Worm (Caenorhabditis elegans) whole organism, young adult: ENCODE measurements around the gene C17G10.13.
A peak's percentile ranks its signal among the peaks of the same experiment; 100 is the strongest.

Source experiments
- B0019.2 ChIP-seq: fragments of 200-800 bp; sonication (Bioruptor generic); conservative IDR thresholded peaks from 2 replicates; pipeline ENCODE4 v1.3.6; 2022; ENCODE audit warnings: missing genetic modification reagents, missing genetic modification characterization, missing compliant biosample characterization
- B0261.1 ChIP-seq: sonication (generic microtip); optimal IDR thresholded peaks from 2 replicates; lab custom pipeline; 2016; ENCODE audit warnings: mild to moderate bottlenecking, missing genetic modification characterization, moderate library complexity, missing compliant biosample characterization
- B0336.3 ChIP-seq: fragments of 200-800 bp; sonication (Bioruptor generic); IDR thresholded peaks from 2 replicates; pipeline ENCODE4 v1.3.6; 2022; ENCODE audit warnings: missing genetic modification characterization, missing compliant biosample characterization
- C06A6.2 ChIP-seq: fragments of 200-800 bp; sonication (Bioruptor generic); conservative IDR thresholded peaks from 2 replicates; pipeline ENCODE4 v1.3.6; 2022; ENCODE audit warnings: missing genetic modification characterization, missing compliant biosample characterization
- F22D6.2 ChIP-seq: sonication (generic microtip); optimal IDR thresholded peaks from 2 replicates; lab custom pipeline; 2016; ENCODE audit warnings: mild to moderate bottlenecking, missing genetic modification characterization, missing compliant biosample characterization
- F23B12.7 ChIP-seq: sonication (generic microtip); optimal IDR thresholded peaks from 2 replicates; lab custom pipeline; 2017; ENCODE audit warnings: missing genetic modification characterization, mild to moderate bottlenecking, missing compliant biosample characterization, antibody characterized with exemption, moderate library complexity; ENCODE audit not compliant: insufficient read depth
- F33H1.4 ChIP-seq: fragments of 200-800 bp; sonication (Bioruptor generic); IDR thresholded peaks from 2 replicates; pipeline ENCODE4 v1.3.6; 2022; ENCODE audit warnings: missing genetic modification reagents, missing genetic modification characterization, missing compliant biosample characterization
- F39B2.1 ChIP-seq: fragments of 200-800 bp; sonication (Bioruptor generic); IDR thresholded peaks from 2 replicates; pipeline ENCODE4 v1.3.6; 2022; ENCODE audit warnings: missing genetic modification reagents, missing genetic modification characterization, missing compliant biosample characterization
- F55B11.4 ChIP-seq: sonication (generic microtip); optimal IDR thresholded peaks from 2 replicates; lab custom pipeline; 2016; ENCODE audit warnings: missing compliant biosample characterization, missing genetic modification characterization, borderline replicate concordance; ENCODE audit not compliant: insufficient read depth
- F57A8.1 ChIP-seq: fragments of 200-800 bp; sonication (Bioruptor generic); optimal IDR thresholded peaks from 2 replicates; lab custom pipeline; 2018; ENCODE audit warnings: mild to moderate bottlenecking, missing genetic modification characterization, moderate library complexity, missing compliant biosample characterization
- K12H6.12 ChIP-seq: fragments of 200-800 bp; sonication (Bioruptor generic); optimal IDR thresholded peaks from 2 replicates; lab custom pipeline; 2018; ENCODE audit warnings: mild to moderate bottlenecking, missing genetic modification characterization, missing compliant biosample characterization
- ama-1 ChIP-seq, 3 experiments: fragments of 150-350 bp in 1 of 3; sonication (generic microtip) in 2 of 3; optimal IDR thresholded peaks; 2 replicates each; lab custom pipeline; 2014 to 2018; ENCODE audit warnings: missing biosample characterization in 2 of 3, missing genetic modification characterization in 2 of 3, missing genetic modification reagents in 2 of 3
- attf-6 ChIP-seq: fragments of 200-800 bp; sonication (Bioruptor generic); IDR thresholded peaks from 2 replicates; pipeline ENCODE4 v1.3.6; 2022; ENCODE audit warnings: missing genetic modification reagents, missing genetic modification characterization, missing compliant biosample characterization
- bed-1 ChIP-seq: fragments of 200-800 bp; sonication (Bioruptor generic); IDR thresholded peaks from 2 replicates; pipeline ENCODE4 v1.3.6; 2022; ENCODE audit warnings: missing genetic modification reagents, missing genetic modification characterization, missing compliant biosample characterization
- bed-2 ChIP-seq: fragments of 200-800 bp; sonication (Bioruptor generic); IDR thresholded peaks from 2 replicates; pipeline ENCODE4 v1.3.6; 2022; ENCODE audit warnings: missing genetic modification reagents, missing genetic modification characterization, missing compliant biosample characterization
- cebp-2 ChIP-seq: fragments of 200-800 bp; sonication (Bioruptor generic); IDR thresholded peaks from 2 replicates; pipeline ENCODE4 v1.3.6; 2022; ENCODE audit warnings: missing genetic modification characterization, missing compliant biosample characterization
- ceh-27 ChIP-seq: fragments of 200-800 bp; sonication (Bioruptor generic); optimal IDR thresholded peaks from 2 replicates; lab custom pipeline; 2018; ENCODE audit warnings: mild to moderate bottlenecking, missing genetic modification characterization, moderate library complexity, missing compliant biosample characterization
- ceh-79 ChIP-seq: sonication (generic microtip); optimal IDR thresholded peaks from 2 replicates; lab custom pipeline; 2017; ENCODE audit warnings: mild to moderate bottlenecking, missing genetic modification characterization, missing compliant biosample characterization
- dpl-1 ChIP-seq: fragments of 150-350 bp; optimal IDR thresholded peaks from 2 replicates; lab custom pipeline; 2014; ENCODE audit warnings: missing biosample characterization, missing genetic modification reagents, missing genetic modification characterization
- efl-1 ChIP-seq: fragments of 150-350 bp; optimal IDR thresholded peaks from 2 replicates; lab custom pipeline; 2014; ENCODE audit warnings: missing biosample characterization, missing genetic modification reagents, missing genetic modification characterization
- him-1 ChIP-seq: sonication (generic microtip); optimal IDR thresholded peaks from 2 replicates; lab custom pipeline; 2016; ENCODE audit warnings: missing genotype, missing genetic modification reagents, missing genetic modification characterization, missing compliant biosample characterization
- hlh-12 ChIP-seq: sonication (generic microtip); optimal IDR thresholded peaks from 2 replicates; lab custom pipeline; 2016; ENCODE audit warnings: missing genetic modification characterization, missing compliant biosample characterization
- hmg-1.2 ChIP-seq: fragments of 200-800 bp; sonication (Bioruptor generic); IDR thresholded peaks from 2 replicates; pipeline ENCODE4 v1.3.6; 2022; ENCODE audit warnings: missing genetic modification reagents, missing genetic modification characterization, missing compliant biosample characterization
- let-526 ChIP-seq: fragments of 200-800 bp; sonication (Bioruptor generic); IDR thresholded peaks from 2 replicates; pipeline ENCODE4 v1.3.6; 2022; ENCODE audit warnings: missing genetic modification reagents, missing genetic modification characterization, missing compliant biosample characterization
- lin-26 ChIP-seq: fragments of 200-800 bp; sonication (Bioruptor generic); IDR thresholded peaks from 2 replicates; pipeline ENCODE4 v1.3.6; 2022; ENCODE audit warnings: missing genetic modification reagents, missing genetic modification characterization, missing compliant biosample characterization
- lin-54 ChIP-seq: fragments of 200-800 bp; sonication (Bioruptor generic); optimal IDR thresholded peaks from 2 replicates; lab custom pipeline; 2018; ENCODE audit warnings: mild to moderate bottlenecking, missing genetic modification characterization, missing compliant biosample characterization
- lsl-1 ChIP-seq: fragments of 200-800 bp; sonication (Bioruptor generic); optimal IDR thresholded peaks from 2 replicates; lab custom pipeline; 2018; ENCODE audit warnings: mild to moderate bottlenecking, missing genetic modification characterization, moderate library complexity, missing compliant biosample characterization
- mcd-1 ChIP-seq: fragments of 200-800 bp; sonication (Bioruptor generic); IDR thresholded peaks from 2 replicates; pipeline ENCODE4 v1.3.6; 2022; ENCODE audit warnings: missing genetic modification reagents, missing genetic modification characterization, missing compliant biosample characterization
- mel-28 ChIP-seq: sonication (generic microtip); optimal IDR thresholded peaks from 2 replicates; lab custom pipeline; 2016; ENCODE audit warnings: borderline replicate concordance, mild to moderate bottlenecking, missing genetic modification characterization, missing compliant biosample characterization
- nfya-2 ChIP-seq: fragments of 200-800 bp; sonication (Bioruptor generic); IDR thresholded peaks from 2 replicates; pipeline ENCODE4 v1.3.6; 2022; ENCODE audit warnings: missing genetic modification reagents, missing genetic modification characterization, missing compliant biosample characterization
- nhr-90 ChIP-seq: sonication (generic microtip); optimal IDR thresholded peaks from 2 replicates; lab custom pipeline; 2016; ENCODE audit warnings: missing genotype, mild to moderate bottlenecking, missing genetic modification characterization, missing compliant biosample characterization
- pha-4 ChIP-seq: fragments of 150-350 bp; sonication (generic microtip); optimal IDR thresholded peaks from 2 replicates; lab custom pipeline; 2014; ENCODE audit warnings: missing biosample characterization, missing genetic modification reagents, missing genetic modification characterization
- sdz-38 ChIP-seq: sonication (generic microtip); optimal IDR thresholded peaks from 2 replicates; lab custom pipeline; 2016; ENCODE audit warnings: missing genotype, missing genetic modification characterization, missing compliant biosample characterization
- snpc-1.3 ChIP-seq: sonication (generic microtip); optimal IDR thresholded peaks from 2 replicates; lab custom pipeline; 2017; ENCODE audit warnings: missing genetic modification characterization, mild to moderate bottlenecking, missing compliant biosample characterization, antibody characterized with exemption, moderate library complexity, missing genotype, missing genetic modification reagents; ENCODE audit not compliant: insufficient read depth
- snpc-4 ChIP-seq, 5 experiments: fragments of 150-350 bp in 1 of 5; sonication (generic microtip) in 4 of 5; optimal IDR thresholded peaks; 2 replicates each; lab custom pipeline; 2014 to 2018; ENCODE audit warnings: missing genetic modification characterization in 5 of 5, missing biosample characterization in 3 of 5, antibody characterized with exemption in 2 of 5, mild to moderate bottlenecking in 2 of 5, missing compliant biosample characterization in 2 of 5, missing genotype in 2 of 5, moderate library complexity in 2 of 5, missing genetic modification reagents in 1 of 5
- unc-130 ChIP-seq: sonication (generic microtip); optimal IDR thresholded peaks from 2 replicates; lab custom pipeline; 2016; ENCODE audit warnings: missing genetic modification reagents, missing genetic modification characterization, missing compliant biosample characterization
- zfh-2 ChIP-seq: fragments of 200-800 bp; sonication (Bioruptor generic); conservative IDR thresholded peaks from 2 replicates; pipeline ENCODE4 v1.3.6; 2022; ENCODE audit warnings: missing genetic modification reagents, missing genetic modification characterization, missing compliant biosample characterization
- ztf-22 ChIP-seq: fragments of 200-800 bp; sonication (Bioruptor generic); optimal IDR thresholded peaks from 2 replicates; lab custom pipeline; 2018; ENCODE audit warnings: mild to moderate bottlenecking, missing genetic modification characterization, moderate library complexity, missing compliant biosample characterization
- ztf-28 ChIP-seq: fragments of 200-800 bp; sonication (Bioruptor generic); IDR thresholded peaks from 2 replicates; pipeline ENCODE4 v1.3.6; 2022; ENCODE audit warnings: missing genetic modification reagents, missing genetic modification characterization, missing compliant biosample characterization
- ztf-6 ChIP-seq: fragments of 200-800 bp; sonication (Bioruptor generic); IDR thresholded peaks from 2 replicates; pipeline ENCODE4 v1.3.6; 2022; ENCODE audit warnings: missing genetic modification reagents, missing genetic modification characterization, missing compliant biosample characterization

The C17G10.13 gene

ce11 chrII:5594210-5594764 lies 4.7 kb upstream of the C17G10.13 start, which contains the start of gene ttc-4 (continued):
- no peak for TF ChIP-seq snpc-4 (GFP tag; optimal IDR thresholded peaks at IDR 0.05; lab: Kevin White, UChicago)
- TF ChIP-seq snpc-4 (tag; optimal IDR thresholded peaks at IDR 0.05; lab: Kevin White, UChicago) = peak in 1 of 4 experiments; percentile 64
- TF ChIP-seq ztf-6 (GFP tag; lab: Robert Waterston, UW) = no peak
- peak; percentile 23 for TF ChIP-seq dpl-1
- no peak for TF ChIP-seq ceh-79 (tag; lab: Kevin White, UChicago)
- TF ChIP-seq B0336.3 = no peak
- TF ChIP-seq ama-1 (optimal IDR thresholded peaks at IDR 0.05; lab: Kevin White, UChicago) = no peak
- no peak for TF ChIP-seq ama-1 (GFP tag; optimal IDR thresholded peaks at IDR 0.05; lab: Kevin White, UChicago)
- TF ChIP-seq him-1 = no peak
- TF ChIP-seq cebp-2 = no peak
- no peak for TF ChIP-seq F22D6.2 (tag; lab: Kevin White, UChicago)
- TF ChIP-seq K12H6.12 (tag; lab: Kevin White, UChicago) = peak; percentile 17
- TF ChIP-seq attf-6 (GFP tag; lab: Robert Waterston, UW) = no peak
- TF ChIP-seq hlh-12 (tag; lab: Kevin White, UChicago) = no peak
- no peak for TF ChIP-seq bed-2 (GFP tag; lab: Robert Waterston, UW)
- no peak for TF ChIP-seq nfya-2
- TF ChIP-seq B0019.2 = no peak
- peak; percentile 49 for TF ChIP-seq lin-54
- no peak for TF ChIP-seq snpc-1.3 (tag; lab: Kevin White, UChicago)
- TF ChIP-seq hmg-1.2 (GFP tag; lab: Robert Waterston, UW) = no peak
- no peak for TF ChIP-seq unc-130 (GFP tag; lab: Kevin White, UChicago)
- no peak for TF ChIP-seq let-526 (GFP tag; lab: Robert Waterston, UW)
- no peak for TF ChIP-seq lin-26 (GFP tag; lab: Robert Waterston, UW)
- no peak for TF ChIP-seq F57A8.1
- 0 out of 2 replicates have a peak, but pooled peaks have one; percentile 7 for TF ChIP-seq ztf-28 (GFP tag; lab: Robert Waterston, UW)
- no peak for TF ChIP-seq F55B11.4 (tag; lab: Kevin White, UChicago)
- no peak for TF ChIP-seq B0261.1
- TF ChIP-seq bed-1 (GFP tag; lab: Robert Waterston, UW) = no peak
- TF ChIP-seq mcd-1 (GFP tag; lab: Robert Waterston, UW) = peak; percentile 74
- TF ChIP-seq zfh-2 (GFP tag; lab: Robert Waterston, UW) = no peak
- no peak for TF ChIP-seq C06A6.2 (GFP tag; lab: Robert Waterston, UW)
- no peak for TF ChIP-seq F39B2.1 (GFP tag; lab: Robert Waterston, UW)
- TF ChIP-seq lsl-1 (GFP tag; lab: Kevin White, UChicago) = peak; percentile 36
- no peak for TF ChIP-seq pha-4
- TF ChIP-seq ztf-22 (GFP tag; lab: Kevin White, UChicago) = no peak
- peak; percentile 30 for TF ChIP-seq F23B12.7
- TF ChIP-seq sdz-38 (tag; lab: Kevin White, UChicago) = no peak
- no peak for TF ChIP-seq F33H1.4 (GFP tag; lab: Robert Waterston, UW)
- no peak for TF ChIP-seq mel-28 (tag; lab: Kevin White, UChicago)
- TF ChIP-seq efl-1 (GFP tag; lab: Kevin White, UChicago) = no peak
- no peak for TF ChIP-seq ceh-27 (GFP tag; lab: Kevin White, UChicago)
- no peak for TF ChIP-seq nhr-90 (tag; lab: Kevin White, UChicago)
